Worm (Caenorhabditis elegans) whole organism, L2 larva: Measurements from ENCODE around the gene hex-3.

ENCODE experiments used
- C34F6.9 ChIP-seq: fragments of 150-350 bp; optimal IDR thresholded peaks from 2 replicates; lab custom pipeline; 2014; ENCODE audit warnings: missing biosample characterization, missing genetic modification characterization
- Y55F3AM.14 ChIP-seq: fragments of 200-800 bp; sonication (Bioruptor generic); optimal IDR thresholded peaks from 2 replicates; lab custom pipeline; 2018; ENCODE audit warnings: mild to moderate bottlenecking, missing genetic modification characterization, missing compliant biosample characterization
- ZK546.5 ChIP-seq: sonication (generic microtip); optimal IDR thresholded peaks from 2 replicates; lab custom pipeline; 2017; ENCODE audit warnings: missing biosample characterization, missing genetic modification characterization
- ama-1 ChIP-seq: fragments of 150-350 bp; optimal IDR thresholded peaks from 2 replicates; lab custom pipeline; 2018; ENCODE audit warnings: inconsistent platforms
- lin-39 ChIP-seq: fragments of 150-350 bp; optimal IDR thresholded peaks from 2 replicates; lab custom pipeline; 2014; ENCODE audit warnings: missing biosample characterization, missing genetic modification reagents, missing genetic modification characterization
- snpc-4 ChIP-seq: fragments of 150-350 bp; optimal IDR thresholded peaks from 2 replicates; lab custom pipeline; 2014; ENCODE audit warnings: missing biosample characterization, missing genetic modification characterization
- unc-62 ChIP-seq: fragments of 150-350 bp; optimal IDR thresholded peaks from 2 replicates; lab custom pipeline; 2014; ENCODE audit warnings: missing biosample characterization, missing genetic modification reagents, missing genetic modification characterization

DNA sequence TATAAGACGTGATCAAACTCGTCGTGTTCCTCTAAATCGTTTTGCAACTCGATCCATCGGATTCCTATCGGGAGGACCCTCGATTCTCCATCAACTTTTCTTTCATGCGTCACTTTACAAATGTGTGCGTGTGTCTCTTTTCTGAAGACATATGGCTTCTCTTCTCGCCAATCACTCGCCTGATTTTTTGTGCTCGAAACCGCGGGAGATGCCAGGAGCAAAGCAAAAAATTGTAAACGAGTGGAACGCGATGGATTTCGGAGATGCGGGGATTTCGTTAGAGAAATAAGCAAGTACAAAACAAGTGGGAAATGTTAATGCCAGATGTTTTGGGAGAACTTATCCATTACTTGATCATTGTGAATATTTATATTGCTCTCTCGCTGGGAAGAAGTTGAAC, 24.8 kb upstream of the hex-3 start:
- TF ChIP-seq C34F6.9 (tag; lab: Kevin White, UChicago): no peak
- no peak for TF ChIP-seq Y55F3AM.14 (GFP tag; lab: Kevin White, UChicago)
- TF ChIP-seq ama-1 (lab: Kevin White, UChicago): no peak
- TF ChIP-seq snpc-4 (tag; lab: Kevin White, UChicago): no peak
- no peak for TF ChIP-seq lin-39 (tag; lab: Kevin White, UChicago)
- TF ChIP-seq ZK546.5 (tag; lab: Kevin White, UChicago): no peak
- TF ChIP-seq unc-62 (GFP tag; lab: Kevin White, UChicago): no peak
